Worm (Caenorhabditis elegans) whole organism, midembryonic: ENCODE measurements around the gene vps-50.

ENCODE experiments used
- T22C8.4 ChIP-seq: fragments of 200-800 bp; sonication (Bioruptor generic); IDR thresholded peaks from 2 replicates; pipeline ENCODE4 v1.3.6; 2022; ENCODE audit warnings: missing genetic modification characterization, missing compliant biosample characterization
- cog-1 ChIP-seq: sonication (generic microtip); optimal IDR thresholded peaks from 2 replicates; lab custom pipeline; 2016; ENCODE audit warnings: missing genetic modification characterization, missing compliant biosample characterization
- flt-1 ChIP-seq: fragments of 200-800 bp; sonication (Bioruptor generic); IDR thresholded peaks from 2 replicates; pipeline ENCODE4 v1.3.6; 2022; ENCODE audit warnings: missing genetic modification characterization, missing compliant biosample characterization
- klf-2 ChIP-seq: fragments of 200-800 bp; sonication (Bioruptor generic); conservative IDR thresholded peaks from 2 replicates; pipeline ENCODE4 v1.3.6; 2022; ENCODE audit warnings: missing genetic modification reagents, missing genetic modification characterization, missing compliant biosample characterization
- med-1 ChIP-seq: sonication (generic microtip); optimal IDR thresholded peaks from 2 replicates; lab custom pipeline; 2017; ENCODE audit warnings: missing genetic modification characterization, mild to moderate bottlenecking, missing compliant biosample characterization, antibody characterized with exemption, missing genetic modification reagents; ENCODE audit not compliant: insufficient read depth
- ref-1 ChIP-seq: fragments of 200-800 bp; sonication (Bioruptor generic); conservative IDR thresholded peaks from 2 replicates; pipeline ENCODE4 v1.3.6; 2022; ENCODE audit warnings: missing genetic modification reagents, missing genetic modification characterization, missing compliant biosample characterization
- tab-1 ChIP-seq: fragments of 200-800 bp; sonication (Bioruptor generic); IDR thresholded peaks from 2 replicates; pipeline ENCODE4 v1.3.6; 2022; ENCODE audit warnings: missing genetic modification characterization, missing compliant biosample characterization
- ztf-23 ChIP-seq: fragments of 200-800 bp; sonication (Bioruptor generic); IDR thresholded peaks from 2 replicates; pipeline ENCODE4 v1.3.6; 2022; ENCODE audit warnings: missing genetic modification reagents, missing genetic modification characterization, missing compliant biosample characterization
- ztf-29 ChIP-seq: fragments of 200-800 bp; sonication (Bioruptor generic); IDR thresholded peaks from 2 replicates; pipeline ENCODE4 v1.3.6; 2022; ENCODE audit warnings: missing genetic modification reagents, missing genetic modification characterization, missing compliant biosample characterization

- TF ChIP-seq T22C8.4 (GFP tag; lab: Robert Waterston, UW) (no peak), tab-1 (GFP tag; lab: Robert Waterston, UW) (no peak), flt-1 (GFP tag; lab: Robert Waterston, UW) (no peak), ref-1 (GFP tag; lab: Robert Waterston, UW) (no peak), klf-2 (GFP tag; lab: Robert Waterston, UW) (no peak), cog-1 (tag; lab: Kevin White, UChicago) (no peak), ztf-29 (GFP tag; lab: Robert Waterston, UW) (no peak), ztf-23 (no peak), med-1 (GFP tag; lab: Kevin White, UChicago) (no peak)
Observed at ce11 chrIII:10832636-10833035, 36.4 kb upstream of the vps-50 start, which contains the start of gene sbsp-1.
